Worm (Caenorhabditis elegans) whole organism, L1 larva: ENCODE data around the gene mrps-2.

Experiments used
- C34B4.2 ChIP-seq: sonication (generic microtip); optimal IDR thresholded peaks from 2 replicates; lab custom pipeline; 2017; ENCODE audit warnings: mild to moderate bottlenecking, missing genetic modification characterization, missing compliant biosample characterization
- F16B12.6 ChIP-seq: fragments of 150-350 bp; optimal IDR thresholded peaks from 2 replicates; lab custom pipeline; 2014; ENCODE audit warnings: missing biosample characterization, missing genetic modification characterization
- aha-1 ChIP-seq: fragments of 150-350 bp; optimal IDR thresholded peaks from 2 replicates; lab custom pipeline; 2014; ENCODE audit warnings: missing biosample characterization, missing genetic modification characterization
- alr-1 ChIP-seq: fragments of 200-800 bp; sonication (Bioruptor generic); optimal IDR thresholded peaks from 2 replicates; lab custom pipeline; 2018; ENCODE audit warnings: borderline replicate concordance, mild to moderate bottlenecking, missing genetic modification characterization, missing compliant biosample characterization
- ama-1 ChIP-seq: fragments of 150-350 bp; optimal IDR thresholded peaks from 2 replicates; lab custom pipeline; 2014
- blmp-1 ChIP-seq: fragments of 150-350 bp; optimal IDR thresholded peaks from 2 replicates; lab custom pipeline; 2014; ENCODE audit warnings: missing biosample characterization, missing genetic modification characterization
- ceh-63 ChIP-seq: fragments of 200-800 bp; sonication (Bioruptor generic); optimal IDR thresholded peaks from 2 replicates; lab custom pipeline; 2018; ENCODE audit warnings: mild to moderate bottlenecking, missing genetic modification characterization, missing compliant biosample characterization
- ceh-90 ChIP-seq: sonication (generic microtip); optimal IDR thresholded peaks from 2 replicates; lab custom pipeline; 2016; ENCODE audit warnings: missing genetic modification characterization, missing compliant biosample characterization
- ces-1 ChIP-seq: fragments of 150-350 bp; optimal IDR thresholded peaks from 2 replicates; lab custom pipeline; 2014; ENCODE audit warnings: missing biosample characterization, missing genetic modification reagents, missing genetic modification characterization
- dpl-1 ChIP-seq, 3 experiments: fragments of 150-350 bp in 2 of 3; sonication (generic microtip) in 1 of 3; optimal IDR thresholded peaks; 2 replicates each; lab custom pipeline; 2014 to 2017; ENCODE audit warnings: missing biosample characterization in 3 of 3, missing genetic modification characterization in 3 of 3, missing genetic modification reagents in 3 of 3
- dsc-1 ChIP-seq: sonication (generic microtip); optimal IDR thresholded peaks from 2 replicates; lab custom pipeline; 2016; ENCODE audit warnings: mild to moderate bottlenecking, missing genetic modification characterization, missing compliant biosample characterization
- efl-1 ChIP-seq, 4 experiments: fragments of 150-350 bp; optimal IDR thresholded peaks in 3 of 4; peaks in 1 of 4; 1 replicate in 1 of 4; 2 replicates in 3 of 4; lab custom pipeline; 2014; ENCODE audit warnings: missing biosample characterization in 2 of 4, missing genetic modification characterization in 2 of 4, missing genetic modification reagents in 2 of 4
- efl-3 ChIP-seq: fragments of 200-800 bp; sonication (Bioruptor generic); optimal IDR thresholded peaks from 2 replicates; lab custom pipeline; 2018; ENCODE audit warnings: mild to moderate bottlenecking, missing genetic modification characterization, missing compliant biosample characterization
- egl-13 ChIP-seq: sonication (generic microtip); optimal IDR thresholded peaks from 2 replicates; lab custom pipeline; 2016; ENCODE audit warnings: missing genotype, missing genetic modification reagents, missing genetic modification characterization, missing compliant biosample characterization
- fkh-10 ChIP-seq: sonication (generic microtip); optimal IDR thresholded peaks from 2 replicates; lab custom pipeline; 2017; ENCODE audit warnings: missing biosample characterization, missing genetic modification reagents, missing genetic modification characterization
- fkh-4 ChIP-seq: sonication (generic microtip); optimal IDR thresholded peaks from 2 replicates; lab custom pipeline; 2016; ENCODE audit warnings: missing compliant biosample characterization, missing genetic modification characterization, borderline replicate concordance
- fkh-8 ChIP-seq: sonication (generic microtip); optimal IDR thresholded peaks from 2 replicates; lab custom pipeline; 2016; ENCODE audit warnings: mild to moderate bottlenecking, missing genetic modification characterization, missing compliant biosample characterization
- grh-1 ChIP-seq: fragments of 200-800 bp; sonication (Bioruptor generic); IDR thresholded peaks from 2 replicates; pipeline ENCODE4 v1.3.6; 2022; ENCODE audit warnings: missing genetic modification reagents, missing genetic modification characterization, missing compliant biosample characterization
- hlh-4 ChIP-seq: sonication (generic microtip); optimal IDR thresholded peaks from 2 replicates; lab custom pipeline; 2016; ENCODE audit warnings: mild to moderate bottlenecking, missing genetic modification characterization, missing compliant biosample characterization
- hpl-2 ChIP-seq: fragments of 150-350 bp; optimal IDR thresholded peaks from 2 replicates; lab custom pipeline; 2014; ENCODE audit warnings: missing biosample characterization, missing genetic modification reagents, missing genetic modification characterization
- jun-1 ChIP-seq: fragments of 150-350 bp; optimal IDR thresholded peaks from 2 replicates; lab custom pipeline; 2014; ENCODE audit warnings: missing biosample characterization, missing genetic modification reagents, missing genetic modification characterization
- lin-14 ChIP-seq: fragments of 200-800 bp; sonication (Bioruptor generic); optimal IDR thresholded peaks from 2 replicates; lab custom pipeline; 2018; ENCODE audit warnings: mild to moderate bottlenecking, missing genetic modification characterization, moderate library complexity, missing compliant biosample characterization
- lin-35 ChIP-seq, 2 experiments: fragments of 150-350 bp; optimal IDR thresholded peaks; 2 replicates each; lab custom pipeline; 2014; ENCODE audit warnings: missing biosample characterization in 2 of 2, missing genetic modification characterization in 2 of 2, missing genetic modification reagents in 2 of 2
- lir-3 ChIP-seq: sonication (generic microtip); optimal IDR thresholded peaks from 2 replicates; lab custom pipeline; 2016; ENCODE audit warnings: mild to moderate bottlenecking, missing genetic modification characterization, moderate library complexity, missing compliant biosample characterization; ENCODE audit not compliant: poor library complexity
- mab-9 ChIP-seq: fragments of 200-800 bp; sonication (Bioruptor generic); IDR thresholded peaks from 2 replicates; pipeline ENCODE4 v1.3.6; 2022; ENCODE audit warnings: missing genetic modification reagents, missing genetic modification characterization, missing compliant biosample characterization
- nhr-11 ChIP-seq: fragments of 150-350 bp; optimal IDR thresholded peaks from 2 replicates; lab custom pipeline; 2014; ENCODE audit warnings: missing biosample characterization, missing genetic modification characterization
- nhr-237 ChIP-seq: fragments of 150-350 bp; optimal IDR thresholded peaks from 2 replicates; lab custom pipeline; 2014; ENCODE audit warnings: missing biosample characterization, missing genetic modification characterization
- nhr-28 ChIP-seq: fragments of 150-350 bp; optimal IDR thresholded peaks from 2 replicates; lab custom pipeline; 2014; ENCODE audit warnings: missing biosample characterization, missing genetic modification characterization
- nhr-76 ChIP-seq: sonication (generic microtip); optimal IDR thresholded peaks from 2 replicates; lab custom pipeline; 2017; ENCODE audit warnings: missing biosample characterization, missing genetic modification characterization
- nhr-85 ChIP-seq: sonication (generic microtip); peaks from one replicate; lab custom pipeline; 2016; ENCODE audit warnings: missing genetic modification characterization, inconsistent platforms, missing compliant biosample characterization
- nhr-90 ChIP-seq: sonication (generic microtip); optimal IDR thresholded peaks from 2 replicates; lab custom pipeline; 2016; ENCODE audit warnings: mild to moderate bottlenecking, missing genetic modification characterization, missing compliant biosample characterization; ENCODE audit not compliant: poor library complexity
- pax-3 ChIP-seq: fragments of 200-800 bp; sonication (Bioruptor generic); optimal IDR thresholded peaks from 2 replicates; lab custom pipeline; 2018; ENCODE audit warnings: mild to moderate bottlenecking, missing genetic modification characterization, moderate library complexity, missing compliant biosample characterization
- pqm-1 ChIP-seq: sonication (generic microtip); optimal IDR thresholded peaks from 3 replicates; lab custom pipeline; 2017; ENCODE audit warnings: missing biosample characterization, missing genetic modification characterization
- rnt-1 ChIP-seq: sonication (generic microtip); optimal IDR thresholded peaks from 2 replicates; lab custom pipeline; 2016; ENCODE audit warnings: mild to moderate bottlenecking, missing genetic modification characterization, moderate library complexity, missing compliant biosample characterization
- snu-23 ChIP-seq: sonication (generic microtip); optimal IDR thresholded peaks from 2 replicates; lab custom pipeline; 2016; ENCODE audit warnings: missing genetic modification characterization, missing compliant biosample characterization
- sptf-1 ChIP-seq: fragments of 150-350 bp; optimal IDR thresholded peaks from 2 replicates; lab custom pipeline; 2014; ENCODE audit warnings: missing biosample characterization, missing genetic modification characterization
- swsn-7 ChIP-seq: sonication (generic microtip); optimal IDR thresholded peaks from 2 replicates; lab custom pipeline; 2016; ENCODE audit warnings: missing genetic modification characterization, missing compliant biosample characterization
- unc-30 ChIP-seq: sonication (generic microtip); optimal IDR thresholded peaks from 2 replicates; lab custom pipeline; 2017; ENCODE audit warnings: missing biosample characterization, missing genetic modification characterization
- vab-15 ChIP-seq: sonication (generic microtip); optimal IDR thresholded peaks from 2 replicates; lab custom pipeline; 2017; ENCODE audit warnings: missing genotype, mild to moderate bottlenecking, missing genetic modification characterization, missing compliant biosample characterization
- zip-4 ChIP-seq: fragments of 200-800 bp; sonication (Bioruptor generic); optimal IDR thresholded peaks from 2 replicates; lab custom pipeline; 2018; ENCODE audit warnings: mild to moderate bottlenecking, missing genetic modification characterization, moderate library complexity, missing compliant biosample characterization
- ztf-11 ChIP-seq, 2 experiments: sonication (generic microtip); optimal IDR thresholded peaks; 2 replicates each; lab custom pipeline; 2016 to 2017; ENCODE audit warnings: missing genetic modification characterization in 2 of 2, missing biosample characterization in 1 of 2, missing compliant biosample characterization in 1 of 2

Gene mrps-2

DNA sequence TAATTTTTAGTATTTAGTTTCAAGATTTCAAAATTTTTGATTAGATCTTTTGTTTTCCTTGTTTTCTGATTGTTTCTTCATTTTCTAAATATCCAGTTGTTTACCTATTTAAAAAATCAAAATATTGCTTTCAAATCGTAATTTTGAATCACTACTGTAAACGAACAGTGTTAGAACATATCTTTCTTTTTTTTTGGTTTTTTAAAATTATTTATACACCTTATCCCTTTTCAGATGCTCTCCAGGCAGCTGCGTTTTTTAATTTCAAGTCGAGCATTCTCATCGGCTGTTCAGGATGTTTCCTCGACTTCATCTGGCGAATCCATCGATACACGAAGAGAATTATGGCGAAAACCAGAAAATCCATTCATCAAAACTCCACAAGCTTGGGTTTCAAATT, 1.5 kb downstream of the mrps-2 start, which contains the start of gene mrpl-4:
TSS of gene mrpl-4 (plus strand) at position 235 of the 400 bp plus-strand sequence.
- TF ChIP-seq vab-15 (tag; lab: Kevin White, UChicago), result no peak
- no peak for TF ChIP-seq grh-1 (GFP tag; lab: Robert Waterston, UW)
- no peak for TF ChIP-seq ama-1 (lab: Kevin White, UChicago)
- no peak for TF ChIP-seq efl-1 (optimal IDR thresholded peaks at IDR 0.05; lab: Kevin White, UChicago)
- peak in 1 of 2 experiments; percentile 7 for TF ChIP-seq efl-1 (GFP tag; optimal IDR thresholded peaks at IDR 0.05 in 1 of 2; lab: Kevin White, UChicago)
- no peak for TF ChIP-seq ztf-11 (tag; optimal IDR thresholded peaks at IDR 0.05; lab: Kevin White, UChicago)
- TF ChIP-seq ceh-63 (GFP tag; lab: Kevin White, UChicago), result no peak

DNA sequence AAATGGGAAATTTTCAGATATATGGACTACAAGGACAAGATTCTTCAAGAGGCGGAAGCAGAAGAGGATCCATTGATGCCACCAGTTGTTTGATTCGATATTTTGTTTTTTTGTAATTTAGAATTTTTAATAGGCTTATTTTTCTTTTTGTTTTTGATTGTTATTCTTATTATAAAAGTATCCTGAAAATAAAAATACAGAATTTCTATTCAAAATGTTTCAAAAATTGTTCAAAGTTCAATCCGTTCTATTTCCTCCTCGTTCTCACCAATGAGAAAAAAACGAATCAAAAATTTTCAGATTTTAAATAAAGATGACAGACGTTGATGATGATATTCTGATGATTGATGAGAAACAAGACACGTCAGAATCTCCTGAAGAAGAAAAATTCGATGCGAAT, 3.3 kb downstream of the mrps-2 start, which contains the start of gene phf-30:
TSS of gene phf-30 (plus strand) at position 301 of the 400 bp plus-strand sequence.
- TF ChIP-seq alr-1 (no peak), mab-9 (GFP tag; lab: Robert Waterston, UW) (no peak), hlh-4 (tag; lab: Kevin White, UChicago) (no peak), nhr-237 (no peak), efl-3 (GFP tag; lab: Kevin White, UChicago) (no peak), jun-1 (tag; lab: Kevin White, UChicago) (no peak), ceh-90 (tag; lab: Kevin White, UChicago) (no peak), nhr-28 (tag; lab: Kevin White, UChicago) (no peak), lin-35 (GFP tag; optimal IDR thresholded peaks at IDR 0.05; lab: Kevin White, UChicago) (no peak), hpl-2 (GFP tag; lab: Kevin White, UChicago) (no peak), nhr-90 (no peak), F16B12.6 (no peak), lir-3 (tag; lab: Kevin White, UChicago) (no peak), egl-13 (tag; lab: Kevin White, UChicago) (no peak)

DNA sequence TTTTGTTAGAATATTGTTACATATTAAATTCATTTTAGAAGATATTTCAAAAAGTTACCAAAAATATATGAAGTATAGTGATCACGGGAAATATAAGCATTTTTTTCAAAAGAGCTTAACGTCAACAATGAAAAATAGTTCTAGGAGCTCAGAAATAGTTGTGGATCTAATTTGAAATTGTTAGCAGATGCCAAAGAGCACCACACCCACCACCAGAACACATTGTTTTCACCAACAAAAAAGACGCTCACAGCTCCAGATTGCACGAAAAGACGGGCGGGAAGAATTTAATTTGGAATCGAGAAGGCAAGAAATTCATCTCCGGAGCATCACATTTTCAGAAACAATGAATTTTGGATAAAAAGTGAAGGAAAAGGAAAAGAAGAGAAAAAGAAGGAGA, 5.4 kb downstream of the mrps-2 start, which contains the start of gene gplb-1:
TSS of gene gplb-1 (minus strand) at position 337 of the 400 bp plus-strand sequence.
- peak; percentile 92 for TF ChIP-seq dsc-1 (tag; lab: Kevin White, UChicago)
- no peak for TF ChIP-seq zip-4 (GFP tag; lab: Kevin White, UChicago)
- no peak for TF ChIP-seq F16B12.6
- TF ChIP-seq pax-3 (tag; lab: Kevin White, UChicago), result no peak
- no peak for TF ChIP-seq efl-1 (optimal IDR thresholded peaks at IDR 0.05; lab: Kevin White, UChicago)
- peak in 1 of 2 experiments; percentile 37 for TF ChIP-seq efl-1 (GFP tag; optimal IDR thresholded peaks at IDR 0.05 in 1 of 2; lab: Kevin White, UChicago)
- TF ChIP-seq lin-14 (GFP tag; lab: Kevin White, UChicago), result no peak
- TF ChIP-seq nhr-85 (tag; lab: Kevin White, UChicago), result no peak
- TF ChIP-seq ces-1 (GFP tag; lab: Kevin White, UChicago), result no peak
- TF ChIP-seq fkh-10 (GFP tag; lab: Kevin White, UChicago), result no peak
- peak; percentile 72 for TF ChIP-seq fkh-4 (tag; lab: Kevin White, UChicago)
- no peak for TF ChIP-seq aha-1 (tag; lab: Kevin White, UChicago)
- TF ChIP-seq pqm-1 (tag; lab: Kevin White, UChicago), result no peak
- TF ChIP-seq blmp-1 (tag; lab: Kevin White, UChicago), result no peak
- no peak for TF ChIP-seq dpl-1 (GFP tag; optimal IDR thresholded peaks at IDR 0.05; lab: Kevin White, UChicago)
- no peak for TF ChIP-seq C34B4.2 (tag; lab: Kevin White, UChicago)
- TF ChIP-seq sptf-1 (tag; lab: Kevin White, UChicago), result no peak
- TF ChIP-seq nhr-76 (tag; lab: Kevin White, UChicago), result no peak

DNA sequence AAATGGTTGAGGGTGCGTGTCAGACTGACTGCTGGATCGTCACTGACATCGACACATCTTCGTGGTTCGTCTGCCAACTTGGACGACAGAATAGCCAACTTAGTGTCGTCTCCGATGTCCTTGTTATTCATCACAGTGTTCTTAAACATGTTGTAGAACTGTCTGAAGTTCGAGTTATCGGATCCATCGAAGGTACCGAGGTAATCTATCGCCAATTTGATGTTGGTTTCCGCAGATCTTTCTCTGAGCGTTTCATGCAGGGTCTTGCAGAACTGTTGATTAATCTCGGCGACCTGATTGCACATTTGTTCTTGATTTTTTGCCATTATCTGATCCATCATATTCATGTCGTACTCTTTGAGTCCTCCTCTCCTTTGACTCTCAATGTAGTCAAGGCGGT, 15.8 kb downstream of the mrps-2 start:
- TF ChIP-seq nhr-28 (tag; lab: Kevin White, UChicago) (no peak), nhr-85 (tag; lab: Kevin White, UChicago) (no peak), lir-3 (tag; lab: Kevin White, UChicago) (no peak), swsn-7 (no peak), nhr-11 (tag; lab: Kevin White, UChicago) (no peak), alr-1 (no peak), ama-1 (lab: Kevin White, UChicago) (no peak), grh-1 (GFP tag; lab: Robert Waterston, UW) (no peak), fkh-8 (tag; lab: Kevin White, UChicago) (no peak), ces-1 (GFP tag; lab: Kevin White, UChicago) (no peak), unc-30 (no peak), snu-23 (GFP tag; lab: Kevin White, UChicago) (no peak), rnt-1 (tag; lab: Kevin White, UChicago) (no peak), fkh-4 (tag; lab: Kevin White, UChicago) (no peak)
